Worm (Caenorhabditis elegans) whole organism, L4/young adult: ENCODE results near the gene R166.2.

Experiments used
- W03F9.2 ChIP-seq: fragments of 150-350 bp; optimal IDR thresholded peaks from 2 replicates; lab custom pipeline; 2014; ENCODE audit warnings: missing biosample characterization, missing genetic modification characterization
- him-1 ChIP-seq: sonication (generic microtip); optimal IDR thresholded peaks from 2 replicates; lab custom pipeline; 2016; ENCODE audit warnings: missing genotype, missing genetic modification reagents, missing genetic modification characterization, missing compliant biosample characterization

DNA sequence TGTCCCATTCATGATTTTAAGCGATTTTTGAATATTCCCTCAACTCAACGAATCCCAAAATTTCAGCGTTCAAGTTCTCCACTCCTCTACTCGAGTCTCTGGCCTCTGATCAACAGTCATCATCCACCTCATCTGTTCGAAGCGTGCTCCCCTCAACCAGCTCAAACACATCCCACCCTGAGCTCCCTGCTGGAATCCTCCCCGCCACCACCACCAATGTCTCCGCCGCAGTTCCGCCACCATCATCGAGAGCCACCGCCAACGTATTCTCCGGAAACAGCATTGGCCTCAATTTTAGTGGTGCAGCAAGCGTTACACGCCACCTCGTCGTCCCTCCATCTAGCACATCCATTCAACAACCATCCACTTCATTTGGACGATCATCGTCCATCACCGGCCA, 5.9 kb downstream of the R166.2 start:
- TF ChIP-seq W03F9.2 (tag; lab: Kevin White, UChicago) (no peak), him-1 (tag; lab: Kevin White, UChicago) (no peak)
